Fruit fly (Drosophila melanogaster): ENCODE results near the gene CG17896.

The CG17896 gene

dm6 chrX:524331-524730, 31.0 kb upstream of the CG17896 start (continued):
- TF ChIP-seq kni (GFP tag; optimal IDR thresholded peaks at IDR 0.05): peak; percentile 75
- TF ChIP-seq luna (GFP tag; optimal IDR thresholded peaks at IDR 0.05): no peak
- TF ChIP-seq ftz-f1 (GFP tag; optimal IDR thresholded peaks at IDR 0.05): no peak
- peak; percentile 16 for TF ChIP-seq CG17385 (GFP tag; optimal IDR thresholded peaks at IDR 0.05)
- TF ChIP-seq ato (GFP tag; IDR thresholded peaks at IDR 0.05; ENCODE audit: partially characterized antibody): no peak
- TF ChIP-seq CG3065 (GFP tag; optimal IDR thresholded peaks at IDR 0.05): no peak
- peak; percentile 34 for TF ChIP-seq CG12219 (GFP tag; optimal IDR thresholded peaks at IDR 0.05)
- TF ChIP-seq insv (GFP tag; optimal IDR thresholded peaks at IDR 0.05): peak in 1 of 2 experiments; percentile 2
- TF ChIP-seq CG2678 (tag; optimal IDR thresholded peaks at IDR 0.05): peak; percentile 47
- TF ChIP-seq seq (GFP tag; IDR thresholded peaks at IDR 0.05): peak; percentile 11; the same call in 1 of the 2 replicates
- no peak for TF ChIP-seq disco-r (GFP tag; optimal IDR thresholded peaks at IDR 0.05)
- TF ChIP-seq hth (optimal IDR thresholded peaks at IDR 0.05): no peak
- no peak for TF ChIP-seq CG13894 (tag; optimal IDR thresholded peaks at IDR 0.05)
- TF ChIP-seq CG1647 (GFP tag; optimal IDR thresholded peaks at IDR 0.05): no peak
- no peak for TF ChIP-seq H2.0 (GFP tag; IDR thresholded peaks at IDR 0.05)
- no peak for TF ChIP-seq ap (GFP tag; IDR thresholded peaks at IDR 0.05)
- no peak for TF ChIP-seq CG16815 (GFP tag; optimal IDR thresholded peaks at IDR 0.05)
- peak; percentile 31 for TF ChIP-seq ATbp (GFP tag; optimal IDR thresholded peaks at IDR 0.05)
- TF ChIP-seq CG6175 (GFP tag; IDR thresholded peaks at IDR 0.05): no peak
- peak; percentile 21 for TF ChIP-seq CG1603 (tag; optimal IDR thresholded peaks at IDR 0.05)
- peak; percentile 6 for TF ChIP-seq pum (GFP tag; optimal IDR thresholded peaks at IDR 0.05)
- no peak for TF ChIP-seq CG10431 (GFP tag; optimal IDR thresholded peaks at IDR 0.05)
- no peak for TF ChIP-seq Hr3 (GFP tag; optimal IDR thresholded peaks at IDR 0.05)
- TF ChIP-seq CG4854 (GFP tag; optimal IDR thresholded peaks at IDR 0.05): no peak
- peak; percentile 35 for TF ChIP-seq nerfin-1 (tag; optimal IDR thresholded peaks at IDR 0.05)
- no peak for TF ChIP-seq Trl (optimal IDR thresholded peaks at IDR 0.05)
- no peak for TF ChIP-seq Trl (GFP tag; optimal IDR thresholded peaks at IDR 0.05)
- peak in 1 of 2 experiments; percentile 25 for TF ChIP-seq dpn (GFP tag; optimal IDR thresholded peaks at IDR 0.05)
- TF ChIP-seq CG15269 (tag; optimal IDR thresholded peaks at IDR 0.05): peak; percentile 2
- TF ChIP-seq CG8388 (GFP tag; optimal IDR thresholded peaks at IDR 0.05): no peak
- TF ChIP-seq CG12299 (tag; optimal IDR thresholded peaks at IDR 0.05): no peak
- no peak for TF ChIP-seq dmrt11E (tag; optimal IDR thresholded peaks at IDR 0.05)
- TF ChIP-seq grau (tag; optimal IDR thresholded peaks at IDR 0.05): peak; percentile 98
- no peak for TF ChIP-seq CG9437 (GFP tag; optimal IDR thresholded peaks at IDR 0.05)
- no peak for TF ChIP-seq gro (GFP tag; optimal IDR thresholded peaks at IDR 0.05)
- peak; percentile 0 for TF ChIP-seq CG15696 (tag; optimal IDR thresholded peaks at IDR 0.05)
- peak; percentile 30 for TF ChIP-seq sd (tag; optimal IDR thresholded peaks at IDR 0.05)
- TF ChIP-seq CG2129 (GFP tag; IDR thresholded peaks at IDR 0.05; ENCODE audit: partially characterized antibody): no peak
- no peak for TF ChIP-seq CG10366 (GFP tag; IDR thresholded peaks at IDR 0.05)
- no peak for TF ChIP-seq Kr (GFP tag; optimal IDR thresholded peaks at IDR 0.05)
- TF ChIP-seq dysf (GFP tag; IDR thresholded peaks at IDR 0.05): no peak
- peak; percentile 37; the same call in 1 of the 2 replicates for TF ChIP-seq Atf6 (GFP tag; IDR thresholded peaks at IDR 0.05)
- no peak for TF ChIP-seq tna (GFP tag; IDR thresholded peaks at IDR 0.05; ENCODE audit: partially characterized antibody)
- peak; percentile 41 for TF ChIP-seq Rfx (GFP tag; IDR thresholded peaks at IDR 0.05)
- TF ChIP-seq CG10147 (GFP tag; optimal IDR thresholded peaks at IDR 0.05): no peak
- no peak for TF ChIP-seq Asciz (GFP tag; optimal IDR thresholded peaks at IDR 0.05)
- 0 out of 2 replicates have a peak, but pooled peaks have one; percentile 23 for TF ChIP-seq HLH3B (GFP tag; IDR thresholded peaks at IDR 0.05)
- no peak for TF ChIP-seq CG10959 (GFP tag; IDR thresholded peaks at IDR 0.05)
- no peak for TF ChIP-seq CG18476 (GFP tag; optimal IDR thresholded peaks at IDR 0.05)
- no peak for TF ChIP-seq bab2 (GFP tag; optimal IDR thresholded peaks at IDR 0.05)
- TF ChIP-seq zfh1 (GFP tag; IDR thresholded peaks at IDR 0.05): no peak
- TF ChIP-seq Lpt (GFP tag; optimal IDR thresholded peaks at IDR 0.05): no peak

All from whole organism, embryonic.